Fruit fly (Drosophila melanogaster) whole organism, embryonic: Measurements from ENCODE around the gene idc.

ENCODE experiments used
- Aef1 ChIP-seq: fragments of 200-800 bp; sonication (Bioruptor generic); IDR thresholded peaks from 3 replicates; pipeline ENCODE4 v1.3.6; 2022; ENCODE audit warnings: missing biosample characterization, missing genetic modification characterization
- B-H2 ChIP-seq: fragments of 200-800 bp; sonication (Bioruptor generic); optimal IDR thresholded peaks from 2 replicates; lab custom pipeline; 2018; ENCODE audit warnings: missing biosample characterization, mild to moderate bottlenecking, missing genetic modification characterization
- CG10321 ChIP-seq: fragments of 200-800 bp; sonication (Bioruptor generic); IDR thresholded peaks from 2 replicates; pipeline ENCODE4 v1.3.6; 2022; ENCODE audit warnings: missing biosample characterization, missing genetic modification characterization
- CG10979 ChIP-seq: fragments of 200-800 bp; sonication (Bioruptor generic); optimal IDR thresholded peaks from 2 replicates; lab custom pipeline; 2018; ENCODE audit warnings: missing biosample characterization, mild to moderate bottlenecking, missing genetic modification characterization, moderate library complexity
- CG12236 ChIP-seq: fragments of 200-800 bp; sonication (Bioruptor generic); optimal IDR thresholded peaks from 2 replicates; lab custom pipeline; 2016; ENCODE audit warnings: missing biosample characterization, missing genetic modification characterization
- CG1233 ChIP-seq: fragments of 200-800 bp; sonication (Bioruptor generic); optimal IDR thresholded peaks from 4 replicates; lab custom pipeline; 2018; ENCODE audit warnings: missing biosample characterization, mild to moderate bottlenecking, missing genetic modification characterization
- CG13424 ChIP-seq: fragments of 200-800 bp; sonication (Bioruptor generic); optimal IDR thresholded peaks from 2 replicates; lab custom pipeline; 2019; ENCODE audit warnings: missing biosample characterization, mild to moderate bottlenecking, missing genetic modification characterization, moderate library complexity
- CG14710 ChIP-seq: fragments of 200-800 bp; sonication (Bioruptor generic); optimal IDR thresholded peaks from 3 replicates; lab custom pipeline; 2019; ENCODE audit warnings: missing biosample characterization, mild to moderate bottlenecking, missing genetic modification characterization, moderate library complexity
- CG15011 ChIP-seq: fragments of 200-800 bp; sonication (Bioruptor generic); optimal IDR thresholded peaks from 3 replicates; lab custom pipeline; 2018; ENCODE audit warnings: missing biosample characterization, mild to moderate bottlenecking, missing genetic modification characterization
- CG15073 ChIP-seq: fragments of 200-800 bp; sonication (Bioruptor generic); optimal IDR thresholded peaks from 2 replicates; lab custom pipeline; 2016; ENCODE audit warnings: missing biosample characterization, missing genetic modification characterization
- CG15269 ChIP-seq: fragments of 200-800 bp; sonication (Bioruptor generic); optimal IDR thresholded peaks from 2 replicates; lab custom pipeline; 2018; ENCODE audit warnings: missing biosample characterization, mild to moderate bottlenecking, missing genetic modification characterization, moderate library complexity
- CG1602 ChIP-seq: fragments of 200-800 bp; sonication (Bioruptor generic); optimal IDR thresholded peaks from 3 replicates; lab custom pipeline; 2016; ENCODE audit warnings: missing biosample characterization, missing genetic modification characterization
- CG16863 ChIP-seq: fragments of 200-800 bp; sonication (Bioruptor generic); optimal IDR thresholded peaks from 3 replicates; lab custom pipeline; 2016; ENCODE audit warnings: missing biosample characterization, missing genetic modification characterization
- CG31441 ChIP-seq: fragments of 200-800 bp; sonication (Bioruptor generic); IDR thresholded peaks from 2 replicates; pipeline ENCODE4 v1.3.6; 2022; ENCODE audit warnings: missing biosample characterization, missing genetic modification characterization
- CG6272 ChIP-seq: fragments of 200-800 bp; sonication (Bioruptor generic); IDR thresholded peaks from 2 replicates; pipeline ENCODE4 v1.3.6; 2022; ENCODE audit warnings: missing biosample characterization, missing genetic modification characterization
- CG7372 ChIP-seq: fragments of 200-800 bp; sonication (Bioruptor generic); IDR thresholded peaks from 2 replicates; pipeline ENCODE4 v1.3.6; 2022; ENCODE audit warnings: missing biosample characterization, missing genetic modification characterization
- CG9727 ChIP-seq: fragments of 200-800 bp; sonication (Bioruptor generic); optimal IDR thresholded peaks from 3 replicates; lab custom pipeline; 2017; ENCODE audit warnings: missing biosample characterization, mild to moderate bottlenecking, missing genetic modification characterization
- CG9876 ChIP-seq: fragments of 200-800 bp; sonication (Bioruptor generic); optimal IDR thresholded peaks from 2 replicates; lab custom pipeline; 2016; ENCODE audit warnings: missing biosample characterization, missing genetic modification characterization
- CkIIα-i1 ChIP-seq: fragments of 200-800 bp; sonication (Bioruptor generic); IDR thresholded peaks from 2 replicates; pipeline ENCODE4 v1.3.6; 2022; ENCODE audit warnings: missing biosample characterization, missing genetic modification characterization
- CoRest ChIP-seq: fragments of 200-800 bp; sonication (Bioruptor generic); optimal IDR thresholded peaks from 3 replicates; lab custom pipeline; 2018; ENCODE audit warnings: missing biosample characterization, mild to moderate bottlenecking, missing genetic modification characterization, moderate library complexity
- Dll ChIP-seq: fragments of 200-800 bp; sonication (Bioruptor generic); IDR thresholded peaks from 4 replicates; pipeline ENCODE4 v1.3.6; 2022; ENCODE audit warnings: missing biosample characterization, missing genetic modification characterization; ENCODE audit not compliant: partially characterized antibody
- E2f2 ChIP-seq: fragments of 200-800 bp; sonication (Bioruptor generic); IDR thresholded peaks from 2 replicates; pipeline ENCODE4 v1.3.6; 2022; ENCODE audit warnings: missing biosample characterization, missing genetic modification characterization
- ERR ChIP-seq: fragments of 200-800 bp; sonication (Bioruptor generic); optimal IDR thresholded peaks from 2 replicates; lab custom pipeline; 2016; ENCODE audit warnings: missing biosample characterization, missing genetic modification characterization
- GATAe ChIP-seq: fragments of 200-800 bp; sonication (Bioruptor generic); conservative IDR thresholded peaks from 2 replicates; pipeline ENCODE4 v1.3.6; 2022; ENCODE audit warnings: missing biosample characterization, missing genetic modification characterization
- NC2β ChIP-seq: fragments of 200-800 bp; sonication (Bioruptor generic); optimal IDR thresholded peaks from 2 replicates; lab custom pipeline; 2016; ENCODE audit warnings: missing biosample characterization, missing genetic modification characterization
- Oli ChIP-seq: fragments of 200-800 bp; sonication (Bioruptor generic); optimal IDR thresholded peaks from 2 replicates; lab custom pipeline; 2018; ENCODE audit warnings: missing biosample characterization, mild to moderate bottlenecking, missing genetic modification characterization, moderate library complexity
- Opbp ChIP-seq: fragments of 200-800 bp; sonication (Bioruptor generic); IDR thresholded peaks from 3 replicates; pipeline ENCODE4 v1.3.6; 2022; ENCODE audit warnings: missing biosample characterization, missing genetic modification characterization; ENCODE audit not compliant: partially characterized antibody
- Ravus ChIP-seq: fragments of 200-800 bp; sonication (Bioruptor generic); IDR thresholded peaks from 2 replicates; pipeline ENCODE4 v1.3.6; 2022; ENCODE audit warnings: missing biosample characterization, missing genetic modification characterization
- Rx ChIP-seq: fragments of 200-800 bp; sonication (Bioruptor generic); IDR thresholded peaks from 2 replicates; pipeline ENCODE4 v1.3.6; 2022; ENCODE audit warnings: missing biosample characterization, missing genetic modification characterization
- Sox102F ChIP-seq: fragments of 200-800 bp; sonication (Bioruptor generic); optimal IDR thresholded peaks from 2 replicates; lab custom pipeline; 2018; ENCODE audit warnings: missing biosample characterization, mild to moderate bottlenecking, missing genetic modification characterization, moderate library complexity
- TFAM ChIP-seq: fragments of 200-800 bp; sonication (Bioruptor generic); optimal IDR thresholded peaks from 2 replicates; lab custom pipeline; 2017; ENCODE audit warnings: missing biosample characterization, missing genetic modification characterization, inconsistent platforms
- aop ChIP-seq: fragments of 200-800 bp; sonication (Bioruptor generic); IDR thresholded peaks from 2 replicates; pipeline ENCODE4 v1.3.6; 2022; ENCODE audit warnings: missing biosample characterization, missing genetic modification characterization
- bcd ChIP-seq: fragments of 200-800 bp; sonication (Bioruptor generic); optimal IDR thresholded peaks from 2 replicates; lab custom pipeline; 2017; ENCODE audit warnings: missing biosample characterization, mild to moderate bottlenecking, missing genetic modification characterization
- bigmax ChIP-seq: fragments of 200-800 bp; sonication (Bioruptor generic); optimal IDR thresholded peaks from 2 replicates; lab custom pipeline; 2018; ENCODE audit warnings: missing biosample characterization, mild to moderate bottlenecking, missing genetic modification characterization
- caup ChIP-seq: fragments of 200-800 bp; sonication (Bioruptor generic); optimal IDR thresholded peaks from 3 replicates; lab custom pipeline; 2017; ENCODE audit warnings: missing biosample characterization, mild to moderate bottlenecking, missing genetic modification characterization, moderate library complexity; ENCODE audit not compliant: severe bottlenecking
- crc ChIP-seq: fragments of 200-800 bp; sonication (Bioruptor generic); optimal IDR thresholded peaks from 2 replicates; lab custom pipeline; 2016; ENCODE audit warnings: missing biosample characterization, missing genetic modification characterization
- cwo ChIP-seq: fragments of 200-800 bp; sonication (Bioruptor generic); optimal IDR thresholded peaks from 3 replicates; lab custom pipeline; 2017; ENCODE audit warnings: missing biosample characterization, missing genetic modification characterization, mild to moderate bottlenecking, moderate library complexity, missing genetic modification reagents
- emc ChIP-seq: fragments of 200-800 bp; sonication (Bioruptor generic); optimal IDR thresholded peaks from 2 replicates; lab custom pipeline; 2016; ENCODE audit warnings: missing biosample characterization, missing genetic modification characterization
- esg ChIP-seq: fragments of 200-800 bp; sonication (Bioruptor generic); conservative IDR thresholded peaks from 2 replicates; pipeline ENCODE4 v1.3.6; 2022; ENCODE audit warnings: missing biosample characterization, missing genetic modification characterization
- gro ChIP-seq: fragments of 200-800 bp; sonication (Bioruptor generic); optimal IDR thresholded peaks from 2 replicates; lab custom pipeline; 2016; ENCODE audit warnings: missing biosample characterization, missing genetic modification characterization
- insv ChIP-seq, 2 experiments: fragments of 200-800 bp; sonication (Bioruptor generic); optimal IDR thresholded peaks; 3 replicates each; lab custom pipeline; 2016 to 2018; ENCODE audit warnings: missing biosample characterization in 2 of 2, missing genetic modification characterization in 2 of 2
- jumu ChIP-seq: fragments of 200-800 bp; sonication (Bioruptor generic); optimal IDR thresholded peaks from 3 replicates; lab custom pipeline; 2016; ENCODE audit warnings: missing biosample characterization, missing genetic modification characterization
- lab ChIP-seq: fragments of 200-800 bp; sonication (Bioruptor generic); optimal IDR thresholded peaks from 3 replicates; lab custom pipeline; 2017; ENCODE audit warnings: missing biosample characterization, missing genetic modification characterization, mild to moderate bottlenecking, moderate library complexity, missing genetic modification reagents
- lbe ChIP-seq: fragments of 200-800 bp; sonication (Bioruptor generic); optimal IDR thresholded peaks from 2 replicates; lab custom pipeline; 2016; ENCODE audit warnings: missing biosample characterization, mild to moderate bottlenecking, missing genetic modification characterization
- lov ChIP-seq, 2 experiments: fragments of 200-800 bp in 1 of 2; fragments of >200 bp in 1 of 2; sonication (Bioruptor generic) in 1 of 2; IDR thresholded peaks in 1 of 2; optimal IDR thresholded peaks in 1 of 2; 2 replicates in 1 of 2; 3 replicates in 1 of 2; pipeline versions ENCODE4 v1.3.6 to Lab custom; 2017 to 2022; ENCODE audit warnings: missing biosample characterization in 1 of 2, missing genetic modification characterization in 1 of 2
- mam ChIP-seq: fragments of 200-800 bp; sonication (Bioruptor generic); optimal IDR thresholded peaks from 3 replicates; lab custom pipeline; 2016; ENCODE audit warnings: missing biosample characterization, missing genetic modification characterization
- stc ChIP-seq: fragments of 200-800 bp; sonication (Bioruptor generic); IDR thresholded peaks from 2 replicates; pipeline ENCODE4 v1.3.6; 2022; ENCODE audit warnings: missing biosample characterization, missing genetic modification characterization
- tgo ChIP-seq: fragments of 200-800 bp; sonication (Bioruptor generic); IDR thresholded peaks from 3 replicates; pipeline ENCODE4 v1.3.6; 2022; ENCODE audit warnings: missing biosample characterization, missing genetic modification characterization
- wdn ChIP-seq: fragments of 200-800 bp; sonication (Bioruptor generic); IDR thresholded peaks from 2 replicates; pipeline ENCODE4 v1.3.6; 2022; ENCODE audit warnings: missing biosample characterization, missing genetic modification characterization
- wek ChIP-seq: fragments of 200-800 bp; sonication (Bioruptor generic); optimal IDR thresholded peaks from 3 replicates; lab custom pipeline; 2018; ENCODE audit warnings: missing biosample characterization, mild to moderate bottlenecking, missing genetic modification characterization, moderate library complexity

The idc gene

dm6 chr3R:19999474-19999873 lies 32.1 kb upstream of the idc start (continued):
- TF ChIP-seq CG15269 (tag; lab: Kevin White, UChicago) (peak; percentile 87), CkIIα-i1 (GFP tag; lab: Robert Waterston, UW) (no peak), CG1233 (GFP tag; lab: Kevin White, UChicago) (peak; percentile 56), CG31441 (GFP tag; lab: Robert Waterston, UW) (peak; percentile 88), emc (GFP tag; lab: Kevin White, UChicago) (no peak), stc (GFP tag; lab: Robert Waterston, UW) (peak; percentile 87), CG7372 (peak; percentile 78), CG14710 (tag; lab: Kevin White, UChicago) (peak; percentile 84), lab (GFP tag; lab: Kevin White, UChicago) (peak; percentile 89), GATAe (GFP tag; lab: Robert Waterston, UW) (no peak), esg (GFP tag; lab: Robert Waterston, UW) (peak; percentile 78), Dll (no peak), CG15011 (peak; percentile 43), CG9876 (GFP tag; lab: Kevin White, UChicago) (no peak), NC2β (GFP tag; lab: Kevin White, UChicago) (no peak), gro (GFP tag; lab: Kevin White, UChicago) (no peak), CG16863 (no peak), wek (GFP tag; lab: Kevin White, UChicago) (no peak), E2f2 (peak; percentile 54; the same call in 1 of the 2 replicates), aop (GFP tag; lab: Robert Waterston, UW) (no peak), CG9727 (GFP tag; lab: Kevin White, UChicago) (peak; percentile 83), CG13424 (tag; lab: Kevin White, UChicago) (peak; percentile 86), CG10979 (peak; percentile 88), lov (optimal IDR thresholded peaks at IDR 0.05; lab: Kevin White, UChicago) (no peak), lov (GFP tag; IDR thresholded peaks at IDR 0.05; lab: Robert Waterston, UW) (peak; percentile 81), mam (GFP tag; lab: Kevin White, UChicago) (no peak), CG12236 (GFP tag; lab: Kevin White, UChicago) (no peak), caup (peak; percentile 70), lbe (GFP tag; lab: Kevin White, UChicago) (peak; percentile 23), wdn (GFP tag; lab: Robert Waterston, UW) (0 out of 2 replicates have a peak, but pooled peaks have one; percentile 34), CoRest (tag; lab: Kevin White, UChicago) (peak; percentile 89), Rx (GFP tag; lab: Robert Waterston, UW) (no peak), bcd (GFP tag; lab: Kevin White, UChicago) (peak; percentile 65), insv (GFP tag; optimal IDR thresholded peaks at IDR 0.05; lab: Kevin White, UChicago) (no peak), Oli (tag; lab: Kevin White, UChicago) (peak; percentile 80), jumu (GFP tag; lab: Kevin White, UChicago) (no peak), Aef1 (GFP tag; lab: Robert Waterston, UW) (peak; percentile 64), crc (GFP tag; lab: Kevin White, UChicago) (no peak), Sox102F (GFP tag; lab: Kevin White, UChicago) (peak; percentile 92), CG6272 (GFP tag; lab: Robert Waterston, UW) (peak; percentile 57; the same call in 1 of the 2 replicates), CG15073 (GFP tag; lab: Kevin White, UChicago) (peak; percentile 21), bigmax (no peak), CG1602 (GFP tag; lab: Kevin White, UChicago) (peak; percentile 61), Ravus (peak; percentile 27; the same call in 1 of the 2 replicates), tgo (GFP tag; lab: Robert Waterston, UW) (peak; percentile 88), B-H2 (GFP tag; lab: Kevin White, UChicago) (peak; percentile 52), CG10321 (GFP tag; lab: Robert Waterston, UW) (0 out of 2 replicates have a peak, but pooled peaks have one; percentile 25), ERR (GFP tag; lab: Kevin White, UChicago) (no peak), TFAM (no peak), Opbp (GFP tag; lab: Robert Waterston, UW) (no peak), cwo (GFP tag; lab: Kevin White, UChicago) (peak; percentile 51)
